Fruit fly (Drosophila melanogaster) whole organism, pupa: ENCODE measurements around the gene Orct.

ENCODE experiments used
- CG10348 ChIP-seq: fragments of 200-800 bp; sonication (Bioruptor generic); IDR thresholded peaks from 2 replicates; pipeline ENCODE4 v1.3.6; 2022; ENCODE audit warnings: missing biosample characterization, missing genetic modification characterization
- CG12605 ChIP-seq: fragments of 200-800 bp; sonication (Bioruptor generic); IDR thresholded peaks from 2 replicates; pipeline ENCODE4 v1.3.6; 2022; ENCODE audit warnings: missing biosample characterization, missing genetic modification characterization
- CG13204 ChIP-seq: fragments of 200-800 bp; sonication (Bioruptor generic); optimal IDR thresholded peaks from 2 replicates; lab custom pipeline; 2018; ENCODE audit warnings: missing biosample characterization, mild to moderate bottlenecking, missing genetic modification characterization, moderate library complexity
- CG14655 ChIP-seq: fragments of 200-800 bp; sonication (Bioruptor generic); optimal IDR thresholded peaks from 3 replicates; lab custom pipeline; 2017; ENCODE audit warnings: mild to moderate bottlenecking, missing biosample characterization, missing genetic modification reagents, missing genetic modification characterization
- CG17806 ChIP-seq: fragments of 200-800 bp; sonication (Bioruptor generic); optimal IDR thresholded peaks from 2 replicates; lab custom pipeline; 2018; ENCODE audit warnings: missing biosample characterization, mild to moderate bottlenecking, missing genetic modification characterization, moderate library complexity
- CG8159 ChIP-seq: fragments of 200-800 bp; sonication (Bioruptor generic); optimal IDR thresholded peaks from 3 replicates; lab custom pipeline; 2018; ENCODE audit warnings: missing biosample characterization, mild to moderate bottlenecking, missing genetic modification characterization, moderate library complexity
- CG8301 ChIP-seq: fragments of 200-800 bp; sonication (Bioruptor generic); optimal IDR thresholded peaks from 2 replicates; lab custom pipeline; 2018; ENCODE audit warnings: missing biosample characterization, mild to moderate bottlenecking, missing genetic modification characterization
- Pif1A ChIP-seq: fragments of 200-800 bp; sonication (Bioruptor generic); optimal IDR thresholded peaks from 3 replicates; lab custom pipeline; 2016; ENCODE audit warnings: missing biosample characterization, missing genetic modification characterization
- Pif1B ChIP-seq: fragments of 200-800 bp; sonication (Bioruptor generic); optimal IDR thresholded peaks from 3 replicates; lab custom pipeline; 2016; ENCODE audit warnings: missing biosample characterization, missing genetic modification characterization
- rn ChIP-seq: fragments of 200-800 bp; sonication (Bioruptor generic); IDR thresholded peaks from 2 replicates; pipeline ENCODE4 v1.3.6; 2022; ENCODE audit warnings: missing biosample characterization, missing genetic modification characterization

dm6 chr3R:24296913-24297312 lies 20.9 kb downstream of the Orct start:
- TF ChIP-seq rn (GFP tag; lab: Robert Waterston, UW) (no peak), CG17806 (no peak), Pif1A (GFP tag; lab: Kevin White, UChicago) (no peak), CG8159 (tag; lab: Kevin White, UChicago) (no peak), CG8301 (no peak), CG10348 (no peak), CG12605 (GFP tag; lab: Robert Waterston, UW) (no peak), CG13204 (GFP tag; lab: Kevin White, UChicago) (no peak), Pif1B (GFP tag; lab: Kevin White, UChicago) (no peak), CG14655 (GFP tag; lab: Kevin White, UChicago) (no peak)
